Worm (Caenorhabditis elegans): Measurements from ENCODE around the gene srh-231.

Gene srh-231

DNA sequence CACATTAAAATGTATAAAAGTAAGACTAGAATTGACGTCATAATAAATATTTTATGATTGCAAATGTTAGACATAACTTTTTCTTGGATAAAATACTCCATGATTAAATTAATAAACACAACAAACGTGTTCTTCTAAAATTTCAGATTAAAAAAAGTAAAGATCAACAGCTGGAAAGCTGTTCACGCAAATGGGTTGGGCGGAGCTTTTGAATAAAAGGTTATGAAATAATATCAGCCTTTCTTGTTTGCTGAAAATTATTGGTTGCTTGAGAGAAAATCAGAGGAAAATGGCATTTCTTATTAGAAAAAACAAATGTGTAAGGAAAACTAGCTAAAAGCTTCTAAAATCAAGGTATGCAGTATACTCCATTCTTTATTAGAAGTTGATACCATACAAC is 35.7 kb upstream of the srh-231 start, which contains the start of gene C02H6.3:
TSS of gene C02H6.3 (minus strand) at position 101 of the 400 bp plus-strand sequence.
- TF ChIP-seq ceh-13 (GFP tag; optimal IDR thresholded peaks at IDR 0.05) (no peak), hmbx-1 (tag; optimal IDR thresholded peaks at IDR 0.05) (no peak), pes-1 (GFP tag; IDR thresholded peaks at IDR 0.05) (no peak)

DNA sequence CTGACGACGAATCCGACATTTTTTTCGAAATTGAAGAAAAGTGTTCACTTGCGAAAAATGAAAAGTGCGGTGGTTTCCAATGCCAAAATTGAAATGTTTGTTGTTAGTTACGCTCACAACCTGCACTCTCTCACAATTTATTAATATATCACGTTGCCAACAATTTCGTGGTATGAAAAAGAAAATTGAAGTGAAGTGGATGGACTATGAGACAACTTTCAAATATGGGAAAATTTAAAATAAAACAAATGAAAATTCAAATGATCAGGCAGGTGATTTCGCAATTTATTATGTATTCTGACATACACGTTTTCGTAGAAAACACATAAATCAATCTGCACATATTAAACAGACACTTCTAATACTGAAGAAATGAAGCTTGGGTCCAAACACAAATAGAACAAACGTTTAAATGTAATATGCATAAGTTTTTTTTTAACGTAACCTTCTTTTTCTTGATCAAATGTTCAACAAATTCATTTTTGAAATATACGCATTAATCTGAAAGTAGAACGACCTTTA is 34.1 kb upstream of the srh-231 start, which contains the start of gene srp-6:
TSS of gene srp-6 (minus strand) at position 51 of the 522 bp plus-strand sequence.
- no peak for TF ChIP-seq ceh-36 (tag; optimal IDR thresholded peaks at IDR 0.05)
- no peak for TF ChIP-seq hmg-4 (GFP tag; optimal IDR thresholded peaks at IDR 0.05)
- no peak for TF ChIP-seq ama-1 (optimal IDR thresholded peaks at IDR 0.05)
- TF ChIP-seq sea-1 (GFP tag; conservative IDR thresholded peaks at IDR 0.05) = no peak
- TF ChIP-seq flt-1 (GFP tag; IDR thresholded peaks at IDR 0.05) = no peak
- TF ChIP-seq tbx-11 (GFP tag; IDR thresholded peaks at IDR 0.05) = no peak
- TF ChIP-seq aly-1 (tag; optimal IDR thresholded peaks at IDR 0.05) = no peak
- TF ChIP-seq hmbx-1 (tag; optimal IDR thresholded peaks at IDR 0.05) = no peak
- no peak for TF ChIP-seq tbx-37 (GFP tag; conservative IDR thresholded peaks at IDR 0.05)
- no peak for TF ChIP-seq pes-1 (GFP tag; IDR thresholded peaks at IDR 0.05)
- no peak for TF ChIP-seq tra-4 (tag; optimal IDR thresholded peaks at IDR 0.05)
- no peak for TF ChIP-seq ceh-13 (GFP tag; optimal IDR thresholded peaks at IDR 0.05)
- TF ChIP-seq ets-7 (tag; optimal IDR thresholded peaks at IDR 0.05) = no peak

DNA sequence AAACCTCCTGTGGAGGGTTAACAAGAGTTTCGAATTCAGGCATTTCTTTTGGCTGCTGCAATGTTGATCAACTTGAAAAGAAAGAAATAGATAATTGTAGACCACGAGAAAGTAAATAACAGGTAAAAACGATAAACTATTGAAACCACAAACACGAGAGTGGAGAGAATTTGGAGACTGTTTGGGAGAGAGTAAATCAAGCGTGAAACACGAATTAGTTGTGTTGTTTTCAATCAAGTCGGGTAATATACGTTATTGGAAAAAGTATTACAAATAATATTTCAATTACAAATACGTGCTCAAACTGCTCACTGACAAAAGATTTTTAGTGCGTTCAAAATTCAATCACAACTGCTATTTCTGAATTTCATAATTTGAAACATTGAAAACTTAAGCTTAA is 29.0 kb upstream of the srh-231 start, which contains the start of gene C03G6.17:
TSS of gene C03G6.17 (minus strand) at position 101 of the 400 bp plus-strand sequence.
- TF ChIP-seq scrt-1 (GFP tag; IDR thresholded peaks at IDR 0.05) (no peak), pes-1 (GFP tag; IDR thresholded peaks at IDR 0.05) (no peak), hnd-1 (tag; optimal IDR thresholded peaks at IDR 0.05) (no peak), hmbx-1 (tag; optimal IDR thresholded peaks at IDR 0.05) (no peak), hmg-4 (GFP tag; optimal IDR thresholded peaks at IDR 0.05) (no peak), F13C5.2 (tag; optimal IDR thresholded peaks at IDR 0.05) (no peak), B0310.2 (tag; optimal IDR thresholded peaks at IDR 0.05) (no peak), ceh-36 (tag; optimal IDR thresholded peaks at IDR 0.05) (no peak), sea-1 (GFP tag; conservative IDR thresholded peaks at IDR 0.05) (no peak)

DNA sequence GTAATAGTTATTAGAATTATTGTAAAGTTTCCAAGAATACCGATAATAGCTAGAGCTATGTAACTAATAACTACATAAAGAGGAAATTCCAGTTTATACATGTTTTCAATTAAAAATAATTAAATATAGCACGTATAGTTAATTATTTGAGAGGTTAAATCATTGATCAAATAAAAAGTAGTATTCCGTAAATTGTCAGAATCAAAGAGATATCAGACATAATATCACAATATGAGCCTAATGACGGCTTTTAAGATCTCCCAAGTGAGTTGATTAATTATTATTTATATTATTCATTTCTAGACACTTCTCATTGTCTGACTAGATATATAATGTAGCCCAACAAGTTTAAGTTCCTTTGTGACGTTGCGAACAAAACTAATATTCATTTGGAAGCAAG is 27.3 kb upstream of the srh-231 start, which contains the start of gene srsx-24:
TSS of gene srsx-24 (minus strand) at position 101 of the 400 bp plus-strand sequence.
- TF ChIP-seq hmg-4 (GFP tag; optimal IDR thresholded peaks at IDR 0.05) (no peak), tbx-11 (GFP tag; IDR thresholded peaks at IDR 0.05) (no peak), B0310.2 (tag; optimal IDR thresholded peaks at IDR 0.05) (no peak), ama-1 (optimal IDR thresholded peaks at IDR 0.05) (no peak), tbx-37 (GFP tag; conservative IDR thresholded peaks at IDR 0.05) (no peak), hmbx-1 (tag; optimal IDR thresholded peaks at IDR 0.05) (no peak), flt-1 (GFP tag; IDR thresholded peaks at IDR 0.05) (no peak), ceh-36 (tag; optimal IDR thresholded peaks at IDR 0.05) (no peak), hnd-1 (tag; optimal IDR thresholded peaks at IDR 0.05) (no peak), ets-7 (tag; optimal IDR thresholded peaks at IDR 0.05) (no peak), F13C5.2 (tag; optimal IDR thresholded peaks at IDR 0.05) (no peak), aly-1 (tag; optimal IDR thresholded peaks at IDR 0.05) (no peak), pes-1 (GFP tag; IDR thresholded peaks at IDR 0.05) (no peak), sea-1 (GFP tag; conservative IDR thresholded peaks at IDR 0.05) (no peak), tra-4 (tag; optimal IDR thresholded peaks at IDR 0.05) (no peak), ceh-13 (GFP tag; optimal IDR thresholded peaks at IDR 0.05) (no peak), scrt-1 (GFP tag; IDR thresholded peaks at IDR 0.05) (no peak)

DNA sequence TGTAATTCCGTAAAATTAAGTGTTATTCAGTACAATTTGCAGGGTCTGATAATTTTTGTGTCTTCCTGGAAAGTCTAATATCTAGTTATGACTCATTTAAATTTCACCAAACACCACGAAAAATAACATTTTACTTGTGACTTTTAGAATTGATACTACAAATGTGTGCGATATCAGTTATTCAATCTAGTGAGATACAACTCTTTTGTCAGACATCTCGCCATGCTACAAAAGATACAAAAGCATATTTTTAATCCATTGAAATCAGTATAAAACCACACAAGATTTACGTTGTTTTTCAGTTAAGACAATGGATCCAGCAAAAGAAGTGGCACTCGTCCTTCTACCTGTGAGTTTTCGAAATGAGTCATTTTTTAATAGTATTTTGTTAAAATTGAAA is 22.1 kb upstream of the srh-231 start, which contains the start of gene srx-56:
TSS of gene srx-56 (plus strand) at position 301 of the 400 bp plus-strand sequence.
- TF ChIP-seq ama-1 (optimal IDR thresholded peaks at IDR 0.05) (no peak), hnd-1 (tag; optimal IDR thresholded peaks at IDR 0.05) (no peak), flt-1 (GFP tag; IDR thresholded peaks at IDR 0.05) (no peak), ceh-13 (GFP tag; optimal IDR thresholded peaks at IDR 0.05) (no peak), tra-4 (tag; optimal IDR thresholded peaks at IDR 0.05) (no peak), sea-1 (GFP tag; conservative IDR thresholded peaks at IDR 0.05) (no peak), F13C5.2 (tag; optimal IDR thresholded peaks at IDR 0.05) (no peak), tbx-37 (GFP tag; conservative IDR thresholded peaks at IDR 0.05) (no peak), ets-7 (tag; optimal IDR thresholded peaks at IDR 0.05) (no peak), ceh-36 (tag; optimal IDR thresholded peaks at IDR 0.05) (no peak), hmg-4 (GFP tag; optimal IDR thresholded peaks at IDR 0.05) (no peak), pes-1 (GFP tag; IDR thresholded peaks at IDR 0.05) (no peak), hmbx-1 (tag; optimal IDR thresholded peaks at IDR 0.05) (no peak), aly-1 (tag; optimal IDR thresholded peaks at IDR 0.05) (no peak), B0310.2 (tag; optimal IDR thresholded peaks at IDR 0.05) (no peak), scrt-1 (GFP tag; IDR thresholded peaks at IDR 0.05) (no peak), tbx-11 (GFP tag; IDR thresholded peaks at IDR 0.05) (no peak)

DNA sequence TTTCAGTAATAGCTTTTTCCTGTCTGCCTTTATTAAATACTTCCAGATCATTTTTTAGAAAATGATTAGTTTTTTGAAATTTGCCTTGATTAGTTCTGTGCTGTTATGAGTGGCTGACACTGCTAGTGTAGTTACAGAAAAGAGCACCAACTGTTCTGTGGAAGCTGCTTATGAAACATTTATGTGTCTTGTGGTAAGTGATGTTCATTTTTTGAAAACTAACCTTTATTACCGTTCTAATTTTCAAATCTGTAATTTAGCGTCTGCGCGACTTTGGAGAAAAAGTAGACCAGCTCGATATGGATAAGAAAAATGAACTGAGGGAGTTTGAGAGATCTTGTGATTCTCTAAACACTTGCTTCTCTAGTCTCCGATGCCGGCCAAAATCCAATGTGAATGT is 17.5 kb upstream of the srh-231 start, which contains the start of gene srj-14:
TSS of gene srj-14 (plus strand) at position 131 of the 400 bp plus-strand sequence.
- TF ChIP-seq ama-1 (optimal IDR thresholded peaks at IDR 0.05) (no peak), ets-7 (tag; optimal IDR thresholded peaks at IDR 0.05) (no peak), sea-1 (GFP tag; conservative IDR thresholded peaks at IDR 0.05) (no peak), tbx-37 (GFP tag; conservative IDR thresholded peaks at IDR 0.05) (no peak)

DNA sequence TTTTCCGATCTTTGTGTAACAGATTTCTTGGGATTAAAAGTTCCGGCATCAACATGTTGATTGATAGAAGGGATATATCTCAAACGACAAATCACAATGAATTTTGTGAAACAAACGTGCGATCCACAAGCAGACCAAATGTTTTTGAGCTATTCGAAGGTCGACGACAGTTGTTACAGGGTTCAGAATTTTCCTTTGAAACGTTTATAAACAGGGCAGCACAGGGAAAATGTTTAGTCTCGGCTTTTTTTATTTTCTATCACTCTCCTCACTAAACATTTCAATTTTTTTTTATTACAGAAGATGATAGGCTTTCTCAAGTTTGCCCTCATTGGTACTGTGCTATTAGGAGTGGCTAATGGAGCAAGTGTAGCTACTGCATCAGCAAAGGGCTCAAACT is 12.9 kb upstream of the srh-231 start, which contains the start of gene exc-13:
TSS of gene exc-13 (plus strand) at position 301 of the 400 bp plus-strand sequence.
- TF ChIP-seq pes-1 (GFP tag; IDR thresholded peaks at IDR 0.05) (no peak), ceh-36 (tag; optimal IDR thresholded peaks at IDR 0.05) (no peak), hnd-1 (tag; optimal IDR thresholded peaks at IDR 0.05) (no peak), tbx-11 (GFP tag; IDR thresholded peaks at IDR 0.05) (no peak), B0310.2 (tag; optimal IDR thresholded peaks at IDR 0.05) (no peak), hmg-4 (GFP tag; optimal IDR thresholded peaks at IDR 0.05) (no peak), aly-1 (tag; optimal IDR thresholded peaks at IDR 0.05) (no peak), sea-1 (GFP tag; conservative IDR thresholded peaks at IDR 0.05) (no peak), F13C5.2 (tag; optimal IDR thresholded peaks at IDR 0.05) (no peak), hmbx-1 (tag; optimal IDR thresholded peaks at IDR 0.05) (no peak), flt-1 (GFP tag; IDR thresholded peaks at IDR 0.05) (no peak), scrt-1 (GFP tag; IDR thresholded peaks at IDR 0.05) (no peak)
